Worm (Caenorhabditis elegans): ENCODE results near the gene mut-14.

The mut-14 gene

DNA sequence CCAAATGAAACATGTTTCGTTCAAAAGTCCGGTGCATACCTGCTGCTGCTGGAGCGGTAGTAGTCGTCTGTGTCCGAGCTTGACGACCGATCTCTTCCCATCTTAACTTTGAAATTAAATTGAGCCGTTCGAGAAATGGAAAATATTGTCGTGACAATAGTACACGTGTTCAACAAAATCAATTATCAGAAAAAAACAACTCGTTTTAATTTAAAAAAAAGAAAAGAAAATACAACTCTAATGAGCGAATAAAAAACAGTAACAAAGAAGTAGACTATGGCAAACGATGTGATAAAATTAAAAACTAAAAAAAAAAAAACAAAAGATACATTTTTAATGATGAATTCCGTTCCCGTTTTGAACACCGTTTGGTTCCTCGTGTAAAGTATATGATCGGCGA lies 22.0 kb upstream of the mut-14 start, which contains the start of gene prp-39:
prp-39 (minus strand) TSS at position 101 of the 400 bp plus-strand sequence.
- TF ChIP-seq unc-55 (GFP tag; optimal IDR thresholded peaks at IDR 0.05) = no peak
- TF ChIP-seq npax-4 (tag; optimal IDR thresholded peaks at IDR 0.05) = no peak
- no peak for TF ChIP-seq odd-2 (tag; optimal IDR thresholded peaks at IDR 0.05)
- no peak for TF ChIP-seq hlh-6 (tag; optimal IDR thresholded peaks at IDR 0.05)
- no peak for TF ChIP-seq ceh-30 (tag; optimal IDR thresholded peaks at IDR 0.05)
- TF ChIP-seq ceh-22 (tag; optimal IDR thresholded peaks at IDR 0.05) = no peak
- no peak for TF ChIP-seq pha-2 (tag; optimal IDR thresholded peaks at IDR 0.05)
- TF ChIP-seq lim-6 (tag; optimal IDR thresholded peaks at IDR 0.05) = no peak
- TF ChIP-seq lin-11 (tag; optimal IDR thresholded peaks at IDR 0.05) = no peak

DNA sequence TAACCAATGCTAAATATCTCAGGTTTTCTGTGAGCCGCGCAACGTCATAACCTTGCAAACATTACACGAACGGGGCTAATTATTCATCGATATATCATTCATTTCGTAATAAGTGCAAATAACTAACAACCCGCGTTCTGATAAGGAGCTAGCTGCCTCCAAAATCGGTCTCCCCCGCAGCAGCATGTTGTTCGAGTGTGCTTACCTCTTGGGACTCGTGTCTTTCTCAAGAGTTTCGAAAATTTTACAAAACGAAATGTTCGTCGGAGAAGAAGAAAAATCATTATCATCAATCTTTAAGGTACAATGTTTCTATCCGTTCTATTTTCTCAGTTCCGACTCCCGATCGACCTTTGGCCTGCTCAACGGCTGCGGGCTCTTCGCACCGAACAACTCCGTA lies 17.4 kb upstream of the mut-14 start:
- TF ChIP-seq madf-2 (tag; optimal IDR thresholded peaks at IDR 0.05) = no peak
- TF ChIP-seq pat-9 (tag; optimal IDR thresholded peaks at IDR 0.05) = no peak
- peak; percentile 4 for TF ChIP-seq elt-2 (tag; optimal IDR thresholded peaks at IDR 0.05)
- TF ChIP-seq ceh-22 (tag; optimal IDR thresholded peaks at IDR 0.05) = no peak
- TF ChIP-seq unc-3 (GFP tag; conservative IDR thresholded peaks at IDR 0.05) = no peak
- TF ChIP-seq unc-3 (tag; optimal IDR thresholded peaks at IDR 0.05) = no peak
- TF ChIP-seq tbx-7 (tag; optimal IDR thresholded peaks at IDR 0.05) = no peak
- no peak for TF ChIP-seq ceh-48 (tag; optimal IDR thresholded peaks at IDR 0.05)
- no peak for TF ChIP-seq unc-42 (tag; optimal IDR thresholded peaks at IDR 0.05)
- peak; percentile 3 for TF ChIP-seq pha-2 (tag; optimal IDR thresholded peaks at IDR 0.05)
- no peak for TF ChIP-seq ceh-31 (tag; optimal IDR thresholded peaks at IDR 0.05)
- no peak for TF ChIP-seq lim-6 (tag; optimal IDR thresholded peaks at IDR 0.05)
- TF ChIP-seq ceh-6 (GFP tag; optimal IDR thresholded peaks at IDR 0.05) = no peak
- no peak for TF ChIP-seq hlh-13 (GFP tag; optimal IDR thresholded peaks at IDR 0.05)
- no peak for TF ChIP-seq ceh-34 (tag; optimal IDR thresholded peaks at IDR 0.05)
- TF ChIP-seq nfya-1 (tag; optimal IDR thresholded peaks at IDR 0.05) = no peak
- no peak for TF ChIP-seq ceh-2 (tag; optimal IDR thresholded peaks at IDR 0.05)

- TF ChIP-seq elt-4 (tag; optimal IDR thresholded peaks at IDR 0.05) (no peak), ceh-9 (tag; optimal IDR thresholded peaks at IDR 0.05) (no peak), ceh-24 (tag; optimal IDR thresholded peaks at IDR 0.05) (no peak), pag-3 (tag; optimal IDR thresholded peaks at IDR 0.05; ENCODE audit: borderline replicate concordance) (no peak), Y22D7AL.16 (tag; optimal IDR thresholded peaks at IDR 0.05) (no peak), che-1 (tag; optimal IDR thresholded peaks at IDR 0.05) (no peak), ceh-6 (GFP tag; optimal IDR thresholded peaks at IDR 0.05) (no peak), pax-1 (tag; optimal IDR thresholded peaks at IDR 0.05) (no peak), madf-2 (tag; optimal IDR thresholded peaks at IDR 0.05) (no peak), C08G9.2 (tag; optimal IDR thresholded peaks at IDR 0.05) (no peak), nhr-232 (tag; optimal IDR thresholded peaks at IDR 0.05) (no peak), ahr-1 (tag; optimal IDR thresholded peaks at IDR 0.05) (no peak), gmeb-2 (tag; optimal IDR thresholded peaks at IDR 0.05) (no peak), rnt-1 (tag; optimal IDR thresholded peaks at IDR 0.05) (no peak), sox-4 (tag; optimal IDR thresholded peaks at IDR 0.05) (no peak), hlh-30 (tag; optimal IDR thresholded peaks at IDR 0.05; ENCODE audit: insufficient read depth) (no peak), ttx-3 (tag; optimal IDR thresholded peaks at IDR 0.05) (no peak), hlh-8 (tag; optimal IDR thresholded peaks at IDR 0.05) (no peak), ztf-16 (tag; optimal IDR thresholded peaks at IDR 0.05) (no peak)
These were observed 15.5 kb upstream of the mut-14 start, which contains the start of gene pqn-13 for ce11 chrV:5676011-5676410. Gene pqn-13 (minus strand): TSS chrV:5676111.

All from whole organism, late embryonic.